Fruit fly (Drosophila melanogaster) whole organism, embryonic: ENCODE data around the gene Glys.
A peak's percentile ranks its signal among the peaks of the same experiment; 100 is the strongest.

ENCODE experiments used
- Atf6 ChIP-seq: fragments of 200-800 bp; sonication (Bioruptor generic); IDR thresholded peaks from 2 replicates; pipeline ENCODE4 v1.3.6; 2022; ENCODE audit warnings: missing biosample characterization, missing genetic modification characterization
- Bgb ChIP-seq: fragments of 200-800 bp; sonication (Bioruptor generic); IDR thresholded peaks from 2 replicates; pipeline ENCODE4 v1.3.6; 2022; ENCODE audit warnings: missing biosample characterization, missing genetic modification characterization; ENCODE audit not compliant: partially characterized antibody
- BtbVII ChIP-seq: fragments of 200-800 bp; sonication (Bioruptor generic); optimal IDR thresholded peaks from 3 replicates; lab custom pipeline; 2017; ENCODE audit warnings: missing biosample characterization, mild to moderate bottlenecking, missing genetic modification characterization
- CG11085 ChIP-seq: fragments of 200-800 bp; sonication (Bioruptor generic); IDR thresholded peaks from 2 replicates; pipeline ENCODE4 v1.3.6; 2022; ENCODE audit warnings: missing biosample characterization, missing genetic modification characterization
- CG11247 ChIP-seq: fragments of 200-800 bp; sonication (Bioruptor generic); IDR thresholded peaks from 2 replicates; pipeline ENCODE4 v1.3.6; 2022; ENCODE audit warnings: missing biosample characterization, missing genetic modification characterization
- CG11696 ChIP-seq: fragments of 200-800 bp; sonication (Bioruptor generic); IDR thresholded peaks from 2 replicates; pipeline ENCODE4 v1.3.6; 2022; ENCODE audit warnings: missing biosample characterization, missing genetic modification characterization
- CG12219 ChIP-seq: fragments of 200-800 bp; sonication (Bioruptor generic); optimal IDR thresholded peaks from 3 replicates; lab custom pipeline; 2018; ENCODE audit warnings: missing biosample characterization, mild to moderate bottlenecking, missing genetic modification characterization
- CG12659 ChIP-seq: fragments of 200-800 bp; sonication (Bioruptor generic); optimal IDR thresholded peaks from 3 replicates; lab custom pipeline; 2017; ENCODE audit warnings: mild to moderate bottlenecking, missing biosample characterization, missing genetic modification reagents, missing genetic modification characterization
- CG12769 ChIP-seq: fragments of 200-800 bp; sonication (Bioruptor generic); optimal IDR thresholded peaks from 2 replicates; lab custom pipeline; 2019; ENCODE audit warnings: missing biosample characterization, mild to moderate bottlenecking, missing genetic modification characterization, moderate library complexity
- CG13424 ChIP-seq: fragments of 200-800 bp; sonication (Bioruptor generic); optimal IDR thresholded peaks from 2 replicates; lab custom pipeline; 2019; ENCODE audit warnings: missing biosample characterization, mild to moderate bottlenecking, missing genetic modification characterization, moderate library complexity
- CG14667 ChIP-seq: fragments of 200-800 bp; sonication (Bioruptor generic); IDR thresholded peaks from 2 replicates; pipeline ENCODE4 v1.3.6; 2022; ENCODE audit warnings: missing biosample characterization, missing genetic modification characterization
- CG15696 ChIP-seq: fragments of 200-800 bp; sonication (Bioruptor generic); optimal IDR thresholded peaks from 2 replicates; lab custom pipeline; 2019; ENCODE audit warnings: missing biosample characterization, mild to moderate bottlenecking, missing genetic modification characterization, moderate library complexity
- CG16779 ChIP-seq: fragments of 200-800 bp; sonication (Bioruptor generic); IDR thresholded peaks from 2 replicates; pipeline ENCODE4 v1.3.6; 2022; ENCODE audit warnings: missing biosample characterization, missing genetic modification characterization
- CG16863 ChIP-seq: fragments of 200-800 bp; sonication (Bioruptor generic); optimal IDR thresholded peaks from 3 replicates; lab custom pipeline; 2016; ENCODE audit warnings: missing biosample characterization, missing genetic modification characterization
- CG18764 ChIP-seq: fragments of 200-800 bp; sonication (Bioruptor generic); optimal IDR thresholded peaks from 3 replicates; lab custom pipeline; 2016; ENCODE audit warnings: missing biosample characterization, missing genetic modification characterization
- CG2678 ChIP-seq: fragments of 200-800 bp; sonication (Bioruptor generic); optimal IDR thresholded peaks from 3 replicates; lab custom pipeline; 2019; ENCODE audit warnings: missing biosample characterization, mild to moderate bottlenecking, missing genetic modification characterization, moderate library complexity
- CG31224 ChIP-seq: fragments of 200-800 bp; sonication (Bioruptor generic); IDR thresholded peaks from 2 replicates; pipeline ENCODE4 v1.3.6; 2022; ENCODE audit warnings: missing biosample characterization, missing genetic modification characterization
- CG33557 ChIP-seq: fragments of 200-800 bp; sonication (Bioruptor generic); optimal IDR thresholded peaks from 2 replicates; lab custom pipeline; 2019; ENCODE audit warnings: missing biosample characterization, mild to moderate bottlenecking, missing genetic modification characterization, moderate library complexity
- CG3847 ChIP-seq: fragments of 200-800 bp; sonication (Bioruptor generic); IDR thresholded peaks from 2 replicates; pipeline ENCODE4 v1.3.6; 2022; ENCODE audit warnings: missing biosample characterization, missing genetic modification characterization
- CG5245 ChIP-seq: fragments of 200-800 bp; sonication (Bioruptor generic); optimal IDR thresholded peaks from 3 replicates; lab custom pipeline; 2016; ENCODE audit warnings: missing biosample characterization, missing genetic modification characterization
- CG7786 ChIP-seq: fragments of 200-800 bp; sonication (Bioruptor generic); optimal IDR thresholded peaks from 2 replicates; lab custom pipeline; 2016; ENCODE audit warnings: missing biosample characterization, missing genetic modification characterization
- CG8924 ChIP-seq: fragments of 200-800 bp; optimal IDR thresholded peaks from 3 replicates; lab custom pipeline; 2019; ENCODE audit warnings: missing biosample characterization, mild to moderate bottlenecking, missing genetic modification characterization, moderate library complexity
- CHES-1-like ChIP-seq: fragments of 200-800 bp; sonication (Bioruptor generic); optimal IDR thresholded peaks from 2 replicates; lab custom pipeline; 2016; ENCODE audit warnings: missing biosample characterization, missing genetic modification characterization
- D19A ChIP-seq: fragments of 200-800 bp; optimal IDR thresholded peaks from 3 replicates; lab custom pipeline; 2019; ENCODE audit warnings: missing biosample characterization, mild to moderate bottlenecking, missing genetic modification characterization, moderate library complexity
- GATAe ChIP-seq: fragments of 200-800 bp; sonication (Bioruptor generic); conservative IDR thresholded peaks from 2 replicates; pipeline ENCODE4 v1.3.6; 2022; ENCODE audit warnings: missing biosample characterization, missing genetic modification characterization
- Hmr ChIP-seq: fragments of 200-800 bp; sonication (Bioruptor generic); optimal IDR thresholded peaks from 3 replicates; lab custom pipeline; 2017; ENCODE audit warnings: mild to moderate bottlenecking, missing biosample characterization, missing genetic modification reagents, missing genetic modification characterization
- Lim3 ChIP-seq: fragments of 200-800 bp; sonication (Bioruptor generic); IDR thresholded peaks from 2 replicates; pipeline ENCODE4 v1.3.6; 2022; ENCODE audit warnings: missing biosample characterization, missing genetic modification characterization
- NC2β ChIP-seq: fragments of 200-800 bp; sonication (Bioruptor generic); optimal IDR thresholded peaks from 2 replicates; lab custom pipeline; 2016; ENCODE audit warnings: missing biosample characterization, missing genetic modification characterization
- Pdp1 ChIP-seq, 2 experiments: fragments of 200-800 bp; sonication (Bioruptor generic); optimal IDR thresholded peaks; 3 replicates each; lab custom pipeline; 2016; ENCODE audit warnings: missing biosample characterization in 2 of 2, missing genetic modification characterization in 2 of 2, mild to moderate bottlenecking in 1 of 2, moderate library complexity in 1 of 2
- Sry-β ChIP-seq: fragments of 200-800 bp; sonication (Bioruptor generic); optimal IDR thresholded peaks from 2 replicates; lab custom pipeline; 2018; ENCODE audit warnings: missing biosample characterization, mild to moderate bottlenecking, missing genetic modification characterization, moderate library complexity
- Vsx1 ChIP-seq: fragments of 200-800 bp; sonication (Bioruptor generic); optimal IDR thresholded peaks from 2 replicates; lab custom pipeline; 2017; ENCODE audit warnings: missing biosample characterization, mild to moderate bottlenecking, missing genetic modification characterization, missing genetic modification reagents
- Xbp1 ChIP-seq: fragments of 200-800 bp; sonication (Bioruptor generic); optimal IDR thresholded peaks from 3 replicates; lab custom pipeline; 2016; ENCODE audit warnings: missing biosample characterization, mild to moderate bottlenecking, missing genetic modification characterization
- amos ChIP-seq: fragments of 200-800 bp; sonication (Bioruptor generic); IDR thresholded peaks from 2 replicates; pipeline ENCODE4 v1.3.6; 2022; ENCODE audit warnings: missing biosample characterization, missing genetic modification characterization; ENCODE audit not compliant: partially characterized antibody
- bbx ChIP-seq: fragments of 200-800 bp; sonication (Bioruptor generic); IDR thresholded peaks from 2 replicates; pipeline ENCODE4 v1.3.6; 2022; ENCODE audit warnings: missing biosample characterization, missing genetic modification characterization; ENCODE audit not compliant: partially characterized antibody
- bigmax ChIP-seq: fragments of 200-800 bp; sonication (Bioruptor generic); optimal IDR thresholded peaks from 2 replicates; lab custom pipeline; 2018; ENCODE audit warnings: missing biosample characterization, mild to moderate bottlenecking, missing genetic modification characterization
- btn ChIP-seq: fragments of 200-800 bp; sonication (Bioruptor generic); optimal IDR thresholded peaks from 2 replicates; lab custom pipeline; 2016; ENCODE audit warnings: missing biosample characterization, missing genetic modification characterization
- crc ChIP-seq: fragments of 200-800 bp; sonication (Bioruptor generic); optimal IDR thresholded peaks from 2 replicates; lab custom pipeline; 2016; ENCODE audit warnings: missing biosample characterization, missing genetic modification characterization
- gro ChIP-seq: fragments of 200-800 bp; sonication (Bioruptor generic); optimal IDR thresholded peaks from 2 replicates; lab custom pipeline; 2016; ENCODE audit warnings: missing biosample characterization, missing genetic modification characterization
- gt ChIP-seq: fragments of 200-800 bp; sonication (Bioruptor generic); IDR thresholded peaks from 2 replicates; pipeline ENCODE4 v1.3.6; 2022; ENCODE audit warnings: missing biosample characterization, missing genetic modification characterization
- lilli ChIP-seq: fragments of 200-800 bp; sonication (Bioruptor generic); optimal IDR thresholded peaks from 3 replicates; lab custom pipeline; 2016; ENCODE audit warnings: missing biosample characterization, missing genetic modification characterization
- lov ChIP-seq, 2 experiments: fragments of 200-800 bp in 1 of 2; fragments of >200 bp in 1 of 2; sonication (Bioruptor generic) in 1 of 2; IDR thresholded peaks in 1 of 2; optimal IDR thresholded peaks in 1 of 2; 2 replicates in 1 of 2; 3 replicates in 1 of 2; pipeline versions ENCODE4 v1.3.6 to Lab custom; 2017 to 2022; ENCODE audit warnings: missing biosample characterization in 1 of 2, missing genetic modification characterization in 1 of 2
- mirr ChIP-seq: fragments of 200-800 bp; sonication (Bioruptor generic); optimal IDR thresholded peaks from 3 replicates; lab custom pipeline; 2018; ENCODE audit warnings: missing biosample characterization, mild to moderate bottlenecking, missing genetic modification characterization
- pho ChIP-seq: fragments of 200-800 bp; sonication (Bioruptor generic); optimal IDR thresholded peaks from 2 replicates; lab custom pipeline; 2016; ENCODE audit warnings: missing biosample characterization, missing genetic modification characterization
- phol ChIP-seq: fragments of 200-800 bp; sonication (Bioruptor generic); optimal IDR thresholded peaks from 3 replicates; lab custom pipeline; 2018; ENCODE audit warnings: missing biosample characterization, mild to moderate bottlenecking, missing genetic modification characterization, moderate library complexity
- pros ChIP-seq: fragments of 200-800 bp; sonication (Bioruptor generic); optimal IDR thresholded peaks from 3 replicates; lab custom pipeline; 2019; ENCODE audit warnings: missing biosample characterization, mild to moderate bottlenecking, missing genetic modification characterization, moderate library complexity
- tio ChIP-seq: fragments of 200-800 bp; sonication (Bioruptor generic); optimal IDR thresholded peaks from 2 replicates; lab custom pipeline; 2017; ENCODE audit warnings: missing biosample characterization, missing genetic modification characterization, inconsistent platforms
- unc-4 ChIP-seq: fragments of 200-800 bp; sonication (Bioruptor generic); IDR thresholded peaks from 2 replicates; pipeline ENCODE4 v1.3.6; 2022; ENCODE audit warnings: missing biosample characterization, missing genetic modification characterization; ENCODE audit not compliant: partially characterized antibody
- yki ChIP-seq: fragments of >200 bp; optimal IDR thresholded peaks from 3 replicates; lab custom pipeline; 2018
- zen2 ChIP-seq: fragments of 200-800 bp; sonication (Bioruptor generic); IDR thresholded peaks from 3 replicates; pipeline ENCODE4 v1.3.6; 2022; ENCODE audit warnings: missing biosample characterization, missing genetic modification characterization; ENCODE audit not compliant: partially characterized antibody

Glys gene

dm6 chr3R:15114465-15115228 is 32.7 kb downstream of the Glys start (continued):
- TF ChIP-seq unc-4 (GFP tag; lab: Robert Waterston, UW) (no peak), CG8924 (tag; lab: Kevin White, UChicago) (peak; percentile 45), lilli (no peak), CHES-1-like (GFP tag; lab: Kevin White, UChicago) (no peak), CG3847 (GFP tag; lab: Robert Waterston, UW) (no peak), gt (no peak), bigmax (GFP tag; lab: Kevin White, UChicago) (no peak), lov (optimal IDR thresholded peaks at IDR 0.05; lab: Kevin White, UChicago) (no peak), lov (GFP tag; IDR thresholded peaks at IDR 0.05; lab: Robert Waterston, UW) (no peak), crc (GFP tag; lab: Kevin White, UChicago) (no peak), mirr (no peak), CG12219 (no peak), Lim3 (GFP tag; lab: Robert Waterston, UW) (no peak), Vsx1 (GFP tag; lab: Kevin White, UChicago) (no peak), D19A (peak; percentile 54), CG16863 (peak; percentile 11), yki (lab: Kevin White, UChicago) (no peak), GATAe (GFP tag; lab: Robert Waterston, UW) (no peak), CG11696 (GFP tag; lab: Robert Waterston, UW) (no peak), CG13424 (tag; lab: Kevin White, UChicago) (peak; percentile 35), Hmr (no peak), Atf6 (no peak), CG2678 (peak; percentile 63), Xbp1 (GFP tag; lab: Kevin White, UChicago) (peak; percentile 24), zen2 (no peak), CG12659 (GFP tag; lab: Kevin White, UChicago) (peak; percentile 8), gro (GFP tag; lab: Kevin White, UChicago) (no peak), Sry-β (GFP tag; lab: Kevin White, UChicago) (no peak), CG18764 (GFP tag; lab: Kevin White, UChicago) (no peak), Pdp1 (GFP tag; optimal IDR thresholded peaks at IDR 0.05; lab: Kevin White, UChicago) (no peak), CG11085 (GFP tag; lab: Robert Waterston, UW) (no peak), bbx (no peak), tio (GFP tag; lab: Kevin White, UChicago) (no peak), CG33557 (no peak), amos (GFP tag; lab: Robert Waterston, UW) (no peak), CG7786 (no peak), pho (no peak), CG14667 (GFP tag; lab: Robert Waterston, UW) (no peak), Bgb (GFP tag; lab: Robert Waterston, UW) (no peak), btn (GFP tag; lab: Kevin White, UChicago) (no peak), CG15696 (tag; lab: Kevin White, UChicago) (no peak), CG5245 (GFP tag; lab: Kevin White, UChicago) (no peak), CG31224 (no peak), CG11247 (GFP tag; lab: Robert Waterston, UW) (no peak), phol (peak; percentile 70), CG12769 (tag; lab: Kevin White, UChicago) (no peak), NC2β (no peak), BtbVII (no peak), pros (GFP tag; lab: Kevin White, UChicago) (no peak), CG16779 (GFP tag; lab: Robert Waterston, UW) (no peak)
